Worm (Caenorhabditis elegans) whole organism, L2 larva: ENCODE data around the gene ZK1240.9.

Experiments
- C34F6.9 ChIP-seq: fragments of 150-350 bp; optimal IDR thresholded peaks from 2 replicates; lab custom pipeline; 2014; ENCODE audit warnings: missing biosample characterization, missing genetic modification characterization
- F13H6.1 ChIP-seq: sonication (generic microtip); optimal IDR thresholded peaks from 2 replicates; lab custom pipeline; 2016; ENCODE audit warnings: missing genetic modification characterization, missing compliant biosample characterization
- R02D3.7 ChIP-seq: fragments of 150-350 bp; optimal IDR thresholded peaks from 2 replicates; lab custom pipeline; 2014; ENCODE audit warnings: missing biosample characterization, missing genetic modification characterization
- ZK546.5 ChIP-seq: sonication (generic microtip); optimal IDR thresholded peaks from 2 replicates; lab custom pipeline; 2017; ENCODE audit warnings: missing biosample characterization, missing genetic modification characterization
- alr-1 ChIP-seq: fragments of 150-350 bp; optimal IDR thresholded peaks from 2 replicates; lab custom pipeline; 2014; ENCODE audit warnings: missing biosample characterization, missing genetic modification characterization
- aly-2 ChIP-seq: fragments of 150-350 bp; optimal IDR thresholded peaks from 2 replicates; lab custom pipeline; 2014; ENCODE audit warnings: missing biosample characterization, missing genetic modification characterization
- ama-1 ChIP-seq: fragments of 150-350 bp; optimal IDR thresholded peaks from 2 replicates; lab custom pipeline; 2018; ENCODE audit warnings: inconsistent platforms
- blmp-1 ChIP-seq: sonication (generic microtip); optimal IDR thresholded peaks from 2 replicates; lab custom pipeline; 2017; ENCODE audit warnings: missing genetic modification characterization, mild to moderate bottlenecking, missing compliant biosample characterization, antibody characterized with exemption, moderate library complexity; ENCODE audit not compliant: insufficient read depth
- crh-2 ChIP-seq: sonication (generic microtip); optimal IDR thresholded peaks from 2 replicates; lab custom pipeline; 2017; ENCODE audit warnings: missing biosample characterization, missing genetic modification characterization
- dmd-4 ChIP-seq: sonication (generic microtip); optimal IDR thresholded peaks from 2 replicates; lab custom pipeline; 2017; ENCODE audit warnings: missing biosample characterization, missing genetic modification characterization
- egl-27 ChIP-seq: sonication (generic microtip); optimal IDR thresholded peaks from 3 replicates; lab custom pipeline; 2017; ENCODE audit warnings: missing biosample characterization, missing genetic modification reagents, missing genetic modification characterization
- elt-1 ChIP-seq: fragments of 150-350 bp; optimal IDR thresholded peaks from 2 replicates; lab custom pipeline; 2014; ENCODE audit warnings: missing biosample characterization, missing genetic modification characterization
- fos-1 ChIP-seq: fragments of 150-350 bp; optimal IDR thresholded peaks from 2 replicates; lab custom pipeline; 2014; ENCODE audit warnings: missing biosample characterization, missing genetic modification characterization
- gmeb-1 ChIP-seq: fragments of 150-350 bp; optimal IDR thresholded peaks from 2 replicates; lab custom pipeline; 2014; ENCODE audit warnings: missing biosample characterization, missing genetic modification characterization
- lin-11 ChIP-seq: fragments of 150-350 bp; sonication (generic microtip); optimal IDR thresholded peaks from 2 replicates; lab custom pipeline; 2014; ENCODE audit warnings: missing biosample characterization, missing genetic modification characterization, inconsistent platforms, mixed read lengths
- lin-13 ChIP-seq: fragments of 150-350 bp; optimal IDR thresholded peaks from 2 replicates; lab custom pipeline; 2014; ENCODE audit warnings: missing biosample characterization, missing genetic modification reagents, missing genetic modification characterization
- lin-39 ChIP-seq: fragments of 150-350 bp; optimal IDR thresholded peaks from 2 replicates; lab custom pipeline; 2014; ENCODE audit warnings: missing biosample characterization, missing genetic modification reagents, missing genetic modification characterization
- lsy-2 ChIP-seq, 2 experiments: fragments of 150-350 bp in 1 of 2; sonication (generic microtip) in 1 of 2; optimal IDR thresholded peaks; 2 replicates each; lab custom pipeline; 2014 to 2017; ENCODE audit warnings: missing biosample characterization in 2 of 2, missing genetic modification characterization in 2 of 2
- mab-5 ChIP-seq: fragments of 150-350 bp; optimal IDR thresholded peaks from 2 replicates; lab custom pipeline; 2014; ENCODE audit warnings: missing biosample characterization, missing genetic modification characterization
- mdl-1 ChIP-seq, 2 experiments: fragments of 150-350 bp in 1 of 2; sonication (generic microtip) in 1 of 2; optimal IDR thresholded peaks; 2 replicates each; lab custom pipeline; 2017; ENCODE audit warnings: missing biosample characterization in 2 of 2, missing genetic modification characterization in 2 of 2
- nhr-10 ChIP-seq: sonication (generic microtip); optimal IDR thresholded peaks from 2 replicates; lab custom pipeline; 2017; ENCODE audit warnings: missing biosample characterization, missing genetic modification characterization
- nhr-11 ChIP-seq: fragments of 150-350 bp; optimal IDR thresholded peaks from 2 replicates; lab custom pipeline; 2014; ENCODE audit warnings: missing biosample characterization, missing genetic modification characterization
- nhr-12 ChIP-seq: fragments of 150-350 bp; optimal IDR thresholded peaks from 2 replicates; lab custom pipeline; 2014; ENCODE audit warnings: missing biosample characterization, missing genetic modification characterization
- nhr-21 ChIP-seq: fragments of 150-350 bp; optimal IDR thresholded peaks from 2 replicates; lab custom pipeline; 2014; ENCODE audit warnings: missing biosample characterization, missing genetic modification characterization
- nhr-237 ChIP-seq: fragments of 150-350 bp; optimal IDR thresholded peaks from 2 replicates; lab custom pipeline; 2014; ENCODE audit warnings: missing biosample characterization, missing genetic modification characterization
- nhr-25 ChIP-seq: fragments of 150-350 bp; sonication (generic microtip); optimal IDR thresholded peaks from 3 replicates; lab custom pipeline; 2014; ENCODE audit warnings: missing biosample characterization, missing genetic modification characterization
- peb-1 ChIP-seq: fragments of 150-350 bp; optimal IDR thresholded peaks from 2 replicates; lab custom pipeline; 2014; ENCODE audit warnings: missing biosample characterization, missing genetic modification characterization
- skn-1 ChIP-seq: sonication (generic microtip); optimal IDR thresholded peaks from 2 replicates; lab custom pipeline; 2017; ENCODE audit warnings: missing biosample characterization, missing genetic modification characterization
- sma-9 ChIP-seq, 2 experiments: fragments of 150-350 bp in 1 of 2; sonication (generic microtip) in 1 of 2; optimal IDR thresholded peaks; 2 replicates each; lab custom pipeline; 2014 to 2016; ENCODE audit warnings: missing genetic modification characterization in 2 of 2, mild to moderate bottlenecking in 1 of 2, missing biosample characterization in 1 of 2, missing compliant biosample characterization in 1 of 2, missing genetic modification reagents in 1 of 2, moderate library complexity in 1 of 2
- unc-39 ChIP-seq: fragments of 150-350 bp; optimal IDR thresholded peaks from 2 replicates; lab custom pipeline; 2014; ENCODE audit warnings: missing biosample characterization, missing genetic modification characterization
- unc-55 ChIP-seq: fragments of 150-350 bp; sonication (generic microtip); optimal IDR thresholded peaks from 3 replicates; lab custom pipeline; 2014; ENCODE audit warnings: missing biosample characterization, missing genetic modification reagents, missing genetic modification characterization
- unc-62 ChIP-seq: fragments of 150-350 bp; optimal IDR thresholded peaks from 2 replicates; lab custom pipeline; 2014; ENCODE audit warnings: missing biosample characterization, missing genetic modification reagents, missing genetic modification characterization
- ztf-1 ChIP-seq: fragments of 200-800 bp; sonication (Bioruptor generic); conservative IDR thresholded peaks from 2 replicates; pipeline ENCODE4 v1.3.6; 2022; ENCODE audit warnings: missing genetic modification characterization, missing compliant biosample characterization
- ztf-4 ChIP-seq: fragments of 150-350 bp; optimal IDR thresholded peaks from 2 replicates; lab custom pipeline; 2014; ENCODE audit warnings: missing biosample characterization, missing genetic modification characterization

The ZK1240.9 gene

DNA sequence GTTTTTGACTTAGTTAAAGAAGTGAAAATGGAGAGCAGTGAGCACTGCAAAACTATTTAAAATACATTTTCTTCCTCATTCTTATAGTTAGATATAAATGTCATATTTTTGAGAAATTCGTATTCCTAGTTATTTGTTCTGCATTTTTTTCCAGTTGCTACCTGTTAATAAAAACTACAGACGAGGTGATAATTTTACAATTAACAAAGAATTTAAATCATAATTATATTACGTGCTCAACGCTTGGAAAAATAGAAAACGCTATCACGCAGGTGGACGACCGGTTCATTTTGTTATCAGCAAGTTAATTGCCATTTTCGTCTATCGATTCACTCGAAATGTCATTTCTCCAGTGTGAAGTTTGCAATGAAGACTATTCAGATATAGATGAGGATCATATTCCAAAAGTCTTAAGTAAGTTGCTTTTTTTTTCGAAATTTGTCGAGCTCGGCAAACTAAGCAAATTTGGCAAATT, at the start of gene ZK1240.9, which contains the start of gene ZK1240.5:
TSS of gene ZK1240.9 (plus strand) at position 307 of the 475 bp plus-strand sequence.
TSS of gene ZK1240.5 (minus strand) at position 51 of the 475 bp plus-strand sequence.
- TF ChIP-seq unc-62 = no peak
- TF ChIP-seq fos-1 = peak; percentile 21

DNA sequence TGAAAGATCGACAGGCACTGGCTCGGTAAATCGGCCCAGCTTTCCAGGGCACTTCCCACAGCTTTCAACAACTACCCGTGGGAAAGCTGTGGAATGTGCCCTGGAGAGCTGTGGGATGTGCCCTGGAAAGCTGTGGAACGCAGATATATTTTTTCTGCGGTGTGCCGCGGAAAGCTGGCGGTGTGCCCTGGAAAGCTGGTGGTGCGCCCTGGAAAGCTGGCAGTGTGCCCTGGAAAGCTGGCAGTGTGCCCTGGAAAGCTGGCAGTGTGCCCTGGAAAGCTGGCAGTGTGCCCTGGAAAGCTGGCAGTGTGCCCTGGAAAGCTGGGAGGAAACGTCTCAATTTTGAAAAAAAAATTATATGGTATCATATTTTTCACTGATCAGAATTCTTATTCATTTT, 44.2 kb upstream of the ZK1240.9 start:
- no peak for TF ChIP-seq ama-1 (lab: Kevin White, UChicago)
- TF ChIP-seq ztf-4 (tag; lab: Kevin White, UChicago) = no peak
- no peak for TF ChIP-seq alr-1 (tag; lab: Kevin White, UChicago)
- TF ChIP-seq nhr-11 (tag; lab: Kevin White, UChicago) = no peak
- no peak for TF ChIP-seq gmeb-1 (tag; lab: Kevin White, UChicago)
- no peak for TF ChIP-seq nhr-10 (tag; lab: Kevin White, UChicago)
- no peak for TF ChIP-seq lin-13
- TF ChIP-seq sma-9 (GFP tag; optimal IDR thresholded peaks at IDR 0.05; lab: Kevin White, UChicago) = no peak
- no peak for TF ChIP-seq sma-9 (tag; optimal IDR thresholded peaks at IDR 0.05; lab: Kevin White, UChicago)
- no peak for TF ChIP-seq blmp-1 (tag; lab: Kevin White, UChicago)
- no peak for TF ChIP-seq R02D3.7 (tag; lab: Kevin White, UChicago)
- TF ChIP-seq nhr-25 (tag; lab: Kevin White, UChicago) = no peak
- TF ChIP-seq nhr-12 (tag; lab: Kevin White, UChicago) = no peak

DNA sequence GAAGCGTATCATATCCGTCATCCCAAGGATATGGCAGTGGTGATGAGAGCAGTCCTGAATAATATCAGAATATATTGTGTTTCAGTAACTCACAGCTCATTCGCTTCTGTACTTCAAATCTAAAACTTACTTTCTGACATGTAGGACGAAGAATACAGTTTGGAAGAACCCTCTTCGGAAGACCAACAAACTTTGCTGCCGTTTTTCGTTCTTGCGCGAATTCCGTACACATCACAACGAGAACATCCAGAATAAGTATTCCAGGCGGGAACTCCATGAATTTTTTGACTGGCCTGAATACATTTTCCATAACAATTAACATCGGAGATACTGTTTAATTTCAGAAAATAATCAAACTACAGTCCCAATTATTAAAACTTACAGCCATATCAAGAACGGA, 40.6 kb upstream of the ZK1240.9 start, which contains the start of gene K09F6.15:
TSS of gene K09F6.15 (minus strand) at position 101 of the 400 bp plus-strand sequence.
- TF ChIP-seq ztf-1 (GFP tag; lab: Robert Waterston, UW) (no peak), lin-13 (no peak), mab-5 (tag; lab: Kevin White, UChicago) (no peak), unc-62 (no peak), nhr-10 (tag; lab: Kevin White, UChicago) (no peak), ama-1 (lab: Kevin White, UChicago) (no peak)

DNA sequence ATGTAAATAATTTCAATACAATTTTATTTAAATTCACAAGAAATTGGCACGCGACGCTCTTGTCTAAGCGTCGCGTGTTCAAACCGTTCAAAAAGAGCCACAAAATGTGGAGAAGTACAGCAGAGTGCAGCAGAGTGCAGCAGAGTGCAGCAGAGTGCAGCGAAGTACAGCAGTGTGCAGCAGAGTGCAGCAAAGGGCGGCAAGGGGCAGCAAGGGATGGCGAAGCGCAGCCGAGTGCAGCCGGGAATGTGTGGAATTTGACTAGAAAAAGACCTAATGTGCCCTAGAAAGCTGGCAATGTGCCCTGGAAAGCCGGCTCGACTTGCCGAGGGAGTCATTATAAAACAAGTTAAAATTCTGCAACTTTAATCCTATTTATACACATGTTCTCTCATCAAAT, 38.7 kb upstream of the ZK1240.9 start, which contains the start of gene K09F6.6:
TSS of gene K09F6.6 (minus strand) at position 43 of the 400 bp plus-strand sequence.
- no peak for TF ChIP-seq egl-27 (tag; lab: Kevin White, UChicago)
- no peak for TF ChIP-seq nhr-237 (tag; lab: Kevin White, UChicago)
- TF ChIP-seq nhr-21 = no peak
- no peak for TF ChIP-seq C34F6.9 (tag; lab: Kevin White, UChicago)
- TF ChIP-seq unc-55 (GFP tag; lab: Kevin White, UChicago) = no peak
- TF ChIP-seq elt-1 (tag; lab: Kevin White, UChicago) = no peak
- TF ChIP-seq peb-1 (tag; lab: Kevin White, UChicago) = no peak
- no peak for TF ChIP-seq unc-39 (tag; lab: Kevin White, UChicago)
- no peak for TF ChIP-seq lin-11 (tag; lab: Kevin White, UChicago)
- no peak for TF ChIP-seq dmd-4 (tag; lab: Kevin White, UChicago)
- no peak for TF ChIP-seq mdl-1 (tag; optimal IDR thresholded peaks at IDR 0.05; lab: Kevin White, UChicago)
- TF ChIP-seq lin-39 (tag; lab: Kevin White, UChicago) = no peak
- TF ChIP-seq aly-2 (tag; lab: Kevin White, UChicago) = no peak
- TF ChIP-seq crh-2 (tag; lab: Kevin White, UChicago) = no peak
- no peak for TF ChIP-seq lsy-2 (tag; optimal IDR thresholded peaks at IDR 0.05; lab: Kevin White, UChicago)
- TF ChIP-seq F13H6.1 (tag; lab: Kevin White, UChicago) = no peak
- TF ChIP-seq, all 48 proteins: peak for 0

DNA sequence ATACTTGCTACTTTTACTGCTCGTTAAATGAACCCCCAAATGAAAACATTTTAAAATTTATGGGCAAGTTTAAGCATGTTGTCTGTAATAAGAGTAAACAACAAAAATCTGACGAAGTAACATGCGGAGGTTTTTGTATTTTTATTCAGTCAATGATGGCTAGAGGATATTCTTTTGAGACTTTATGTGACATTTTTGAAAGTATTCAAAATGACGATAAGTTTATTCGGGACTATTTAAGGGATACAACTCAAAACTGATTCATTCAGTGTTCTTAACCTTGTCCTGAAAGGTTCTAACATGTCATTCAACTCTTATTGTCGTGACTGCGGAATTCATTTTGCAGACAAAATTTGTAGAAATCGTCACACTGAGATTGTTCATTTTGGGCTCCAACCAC, 38.1 kb upstream of the ZK1240.9 start, which contains the start of gene K09F6.11:
TSS of gene K09F6.11 (plus strand) at position 301 of the 400 bp plus-strand sequence.
- no peak for TF ChIP-seq aly-2 (tag; lab: Kevin White, UChicago)
- no peak for TF ChIP-seq dmd-4 (tag; lab: Kevin White, UChicago)
- no peak for TF ChIP-seq skn-1 (tag; lab: Kevin White, UChicago)
- no peak for TF ChIP-seq ZK546.5
- TF ChIP-seq nhr-237 (tag; lab: Kevin White, UChicago) = no peak
- no peak for TF ChIP-seq lin-13
- TF ChIP-seq nhr-21 = no peak
- no peak for TF ChIP-seq mdl-1 (tag; optimal IDR thresholded peaks at IDR 0.05; lab: Kevin White, UChicago)
